Fruit fly (Drosophila melanogaster) whole organism, embryonic: Measurements from ENCODE around the gene Gr64b.
A peak's percentile ranks its signal among the peaks of the same experiment; 100 is the strongest.

ENCODE experiments used
- Ada2b ChIP-seq: fragments of 200-800 bp; sonication (Bioruptor generic); IDR thresholded peaks from 2 replicates; pipeline ENCODE4 v1.3.6; 2022; ENCODE audit warnings: missing biosample characterization, missing genetic modification characterization
- CG10274 ChIP-seq: fragments of 200-800 bp; sonication (Bioruptor generic); optimal IDR thresholded peaks from 3 replicates; lab custom pipeline; 2017; ENCODE audit warnings: missing biosample characterization, mild to moderate bottlenecking, missing genetic modification characterization
- CG10543 ChIP-seq: fragments of 200-800 bp; sonication (Bioruptor generic); optimal IDR thresholded peaks from 3 replicates; lab custom pipeline; 2017; ENCODE audit warnings: missing biosample characterization, mild to moderate bottlenecking, missing genetic modification characterization, moderate library complexity
- CG12104 ChIP-seq: fragments of 200-800 bp; sonication (Bioruptor generic); optimal IDR thresholded peaks from 3 replicates; lab custom pipeline; 2016; ENCODE audit warnings: missing biosample characterization, missing genetic modification characterization
- CG12236 ChIP-seq: fragments of 200-800 bp; sonication (Bioruptor generic); optimal IDR thresholded peaks from 2 replicates; lab custom pipeline; 2016; ENCODE audit warnings: missing biosample characterization, missing genetic modification characterization
- CG12299 ChIP-seq: fragments of 200-800 bp; sonication (Bioruptor generic); optimal IDR thresholded peaks from 2 replicates; lab custom pipeline; 2018; ENCODE audit warnings: missing biosample characterization, mild to moderate bottlenecking, missing genetic modification characterization
- CG14860 ChIP-seq: fragments of 200-800 bp; sonication (Bioruptor generic); IDR thresholded peaks from 3 replicates; pipeline ENCODE4 v1.3.6; 2022; ENCODE audit warnings: missing biosample characterization, missing genetic modification characterization; ENCODE audit not compliant: partially characterized antibody
- CG16779 ChIP-seq: fragments of 200-800 bp; sonication (Bioruptor generic); IDR thresholded peaks from 2 replicates; pipeline ENCODE4 v1.3.6; 2022; ENCODE audit warnings: missing biosample characterization, missing genetic modification characterization
- CG1792 ChIP-seq: fragments of 200-800 bp; sonication (Bioruptor generic); optimal IDR thresholded peaks from 2 replicates; lab custom pipeline; 2016; ENCODE audit warnings: missing biosample characterization, missing genetic modification characterization
- CG2678 ChIP-seq: fragments of 200-800 bp; sonication (Bioruptor generic); optimal IDR thresholded peaks from 3 replicates; lab custom pipeline; 2019; ENCODE audit warnings: missing biosample characterization, mild to moderate bottlenecking, missing genetic modification characterization, moderate library complexity
- CG2875 ChIP-seq: fragments of 200-800 bp; sonication (Bioruptor generic); optimal IDR thresholded peaks from 2 replicates; lab custom pipeline; 2017; ENCODE audit warnings: missing biosample characterization, mild to moderate bottlenecking, missing genetic modification characterization, missing genetic modification reagents
- CG3163 ChIP-seq: fragments of 200-800 bp; sonication (Bioruptor generic); optimal IDR thresholded peaks from 3 replicates; lab custom pipeline; 2016; ENCODE audit warnings: missing biosample characterization, missing genetic modification characterization
- CG5245 ChIP-seq: fragments of 200-800 bp; sonication (Bioruptor generic); optimal IDR thresholded peaks from 3 replicates; lab custom pipeline; 2016; ENCODE audit warnings: missing biosample characterization, missing genetic modification characterization
- CG7839 ChIP-seq: fragments of 200-800 bp; sonication (Bioruptor generic); optimal IDR thresholded peaks from 3 replicates; lab custom pipeline; 2018; ENCODE audit warnings: missing biosample characterization, mild to moderate bottlenecking, missing genetic modification characterization, moderate library complexity
- CG8290 ChIP-seq, 3 experiments: fragments of 200-800 bp; sonication (Bioruptor generic); optimal IDR thresholded peaks; 2 replicates each; lab custom pipeline; 2016 to 2019; ENCODE audit warnings: missing biosample characterization in 3 of 3, missing genetic modification characterization in 3 of 3, mild to moderate bottlenecking in 2 of 3, moderate library complexity in 1 of 3
- CG8478 ChIP-seq: fragments of >200 bp; optimal IDR thresholded peaks from 2 replicates; lab custom pipeline; 2018
- CG9727 ChIP-seq: fragments of 200-800 bp; sonication (Bioruptor generic); optimal IDR thresholded peaks from 3 replicates; lab custom pipeline; 2017; ENCODE audit warnings: missing biosample characterization, mild to moderate bottlenecking, missing genetic modification characterization
- Dad ChIP-seq: fragments of 200-800 bp; sonication (Bioruptor generic); optimal IDR thresholded peaks from 3 replicates; lab custom pipeline; 2016; ENCODE audit warnings: missing biosample characterization, missing genetic modification characterization
- Dll ChIP-seq: fragments of 200-800 bp; sonication (Bioruptor generic); IDR thresholded peaks from 4 replicates; pipeline ENCODE4 v1.3.6; 2022; ENCODE audit warnings: missing biosample characterization, missing genetic modification characterization; ENCODE audit not compliant: partially characterized antibody
- Doc2 ChIP-seq: fragments of 200-800 bp; sonication (Bioruptor generic); IDR thresholded peaks from 2 replicates; pipeline ENCODE4 v1.3.6; 2022; ENCODE audit warnings: missing biosample characterization, missing genetic modification characterization
- Dref ChIP-seq: fragments of 200-800 bp; sonication (Bioruptor generic); IDR thresholded peaks from 2 replicates; pipeline ENCODE4 v1.3.6; 2022; ENCODE audit warnings: missing biosample characterization, missing genetic modification characterization
- HLH54F ChIP-seq: fragments of 200-800 bp; sonication (Bioruptor generic); optimal IDR thresholded peaks from 3 replicates; lab custom pipeline; 2016; ENCODE audit warnings: missing biosample characterization, missing genetic modification characterization
- Hand ChIP-seq: fragments of 200-800 bp; sonication (Bioruptor generic); optimal IDR thresholded peaks from 2 replicates; lab custom pipeline; 2017; ENCODE audit warnings: mild to moderate bottlenecking, missing biosample characterization, missing genetic modification reagents, missing genetic modification characterization
- HmgD ChIP-seq: fragments of 200-800 bp; sonication (Bioruptor generic); optimal IDR thresholded peaks from 3 replicates; lab custom pipeline; 2016; ENCODE audit warnings: missing biosample characterization, missing genetic modification characterization
- Hsf ChIP-seq: fragments of 200-800 bp; sonication (Bioruptor generic); optimal IDR thresholded peaks from 3 replicates; lab custom pipeline; 2016; ENCODE audit warnings: missing biosample characterization, missing genetic modification characterization
- Meics ChIP-seq: fragments of 200-800 bp; sonication (Bioruptor generic); optimal IDR thresholded peaks from 2 replicates; lab custom pipeline; 2017; ENCODE audit warnings: missing biosample characterization, mild to moderate bottlenecking, missing genetic modification characterization
- NC2β ChIP-seq: fragments of 200-800 bp; sonication (Bioruptor generic); optimal IDR thresholded peaks from 2 replicates; lab custom pipeline; 2016; ENCODE audit warnings: missing biosample characterization, missing genetic modification characterization
- NFAT ChIP-seq: fragments of 200-800 bp; sonication (Bioruptor generic); IDR thresholded peaks from 2 replicates; pipeline ENCODE4 v1.3.6; 2022; ENCODE audit warnings: missing biosample characterization, missing genetic modification characterization
- NK7.1 ChIP-seq: fragments of 200-800 bp; sonication (Bioruptor generic); optimal IDR thresholded peaks from 3 replicates; lab custom pipeline; 2016; ENCODE audit warnings: missing biosample characterization, missing genetic modification characterization
- Nf-YC ChIP-seq: fragments of 200-800 bp; optimal IDR thresholded peaks from 3 replicates; lab custom pipeline; 2019; ENCODE audit warnings: missing biosample characterization, mild to moderate bottlenecking, missing genetic modification characterization, moderate library complexity
- Oli ChIP-seq: fragments of 200-800 bp; sonication (Bioruptor generic); optimal IDR thresholded peaks from 2 replicates; lab custom pipeline; 2018; ENCODE audit warnings: missing biosample characterization, mild to moderate bottlenecking, missing genetic modification characterization, moderate library complexity
- Sox102F ChIP-seq: fragments of 200-800 bp; sonication (Bioruptor generic); optimal IDR thresholded peaks from 2 replicates; lab custom pipeline; 2018; ENCODE audit warnings: missing biosample characterization, mild to moderate bottlenecking, missing genetic modification characterization, moderate library complexity
- Trl ChIP-seq, 3 experiments: fragments of >200 bp in 2 of 3; fragments of 200-800 bp in 1 of 3; sonication (Bioruptor generic) in 1 of 3; optimal IDR thresholded peaks; 2 replicates in 1 of 3; 3 replicates in 2 of 3; lab custom pipeline; 2016 to 2017; ENCODE audit warnings: missing biosample characterization in 1 of 3, missing genetic modification characterization in 1 of 3
- ash1 ChIP-seq: fragments of 200-800 bp; sonication (Bioruptor generic); optimal IDR thresholded peaks from 2 replicates; lab custom pipeline; 2018; ENCODE audit warnings: missing biosample characterization, mild to moderate bottlenecking, missing genetic modification characterization
- cg ChIP-seq: fragments of 200-800 bp; sonication (Bioruptor generic); optimal IDR thresholded peaks from 3 replicates; lab custom pipeline; 2019; ENCODE audit warnings: missing biosample characterization, mild to moderate bottlenecking, missing genetic modification characterization, moderate library complexity
- disco-r ChIP-seq: fragments of 200-800 bp; sonication (Bioruptor generic); optimal IDR thresholded peaks from 2 replicates; lab custom pipeline; 2016; ENCODE audit warnings: missing biosample characterization, missing genetic modification characterization
- dmrt11E ChIP-seq: fragments of 200-800 bp; sonication (Bioruptor generic); optimal IDR thresholded peaks from 3 replicates; lab custom pipeline; 2018; ENCODE audit warnings: missing biosample characterization, mild to moderate bottlenecking, missing genetic modification characterization, moderate library complexity
- fd102C ChIP-seq: fragments of 200-800 bp; sonication (Bioruptor generic); optimal IDR thresholded peaks from 2 replicates; lab custom pipeline; 2018; ENCODE audit warnings: missing biosample characterization, mild to moderate bottlenecking, missing genetic modification characterization, moderate library complexity
- fd3F ChIP-seq: fragments of 200-800 bp; sonication (Bioruptor generic); optimal IDR thresholded peaks from 2 replicates; lab custom pipeline; 2018; ENCODE audit warnings: missing biosample characterization, mild to moderate bottlenecking, missing genetic modification characterization, moderate library complexity
- fd64A ChIP-seq: fragments of 200-800 bp; sonication (Bioruptor generic); optimal IDR thresholded peaks from 3 replicates; lab custom pipeline; 2018; ENCODE audit warnings: missing biosample characterization, mild to moderate bottlenecking, missing genetic modification characterization
- fd96Cb ChIP-seq: fragments of 200-800 bp; sonication (Bioruptor generic); optimal IDR thresholded peaks from 2 replicates; lab custom pipeline; 2018; ENCODE audit warnings: missing biosample characterization, mild to moderate bottlenecking, missing genetic modification characterization, moderate library complexity
- ftz-f1 ChIP-seq: fragments of 200-800 bp; sonication (Bioruptor generic); optimal IDR thresholded peaks from 2 replicates; lab custom pipeline; 2016; ENCODE audit warnings: missing biosample characterization, missing genetic modification characterization
- inv ChIP-seq: fragments of 200-800 bp; sonication (Bioruptor generic); IDR thresholded peaks from 2 replicates; pipeline ENCODE4 v1.3.6; 2022; ENCODE audit warnings: missing biosample characterization, missing genetic modification characterization; ENCODE audit not compliant: partially characterized antibody
- lov ChIP-seq, 2 experiments: fragments of 200-800 bp in 1 of 2; fragments of >200 bp in 1 of 2; sonication (Bioruptor generic) in 1 of 2; IDR thresholded peaks in 1 of 2; optimal IDR thresholded peaks in 1 of 2; 2 replicates in 1 of 2; 3 replicates in 1 of 2; pipeline versions ENCODE4 v1.3.6 to Lab custom; 2017 to 2022; ENCODE audit warnings: missing biosample characterization in 1 of 2, missing genetic modification characterization in 1 of 2
- ranshi ChIP-seq: fragments of 200-800 bp; sonication (Bioruptor generic); IDR thresholded peaks from 2 replicates; pipeline ENCODE4 v1.3.6; 2022; ENCODE audit warnings: missing biosample characterization, missing genetic modification characterization
- sqz ChIP-seq: fragments of 200-800 bp; sonication (Bioruptor generic); optimal IDR thresholded peaks from 3 replicates; lab custom pipeline; 2018; ENCODE audit warnings: missing biosample characterization, mild to moderate bottlenecking, missing genetic modification characterization
- vnd ChIP-seq: fragments of 200-800 bp; sonication (Bioruptor generic); IDR thresholded peaks from 3 replicates; pipeline ENCODE4 v1.3.6; 2022; ENCODE audit warnings: missing biosample characterization, missing genetic modification characterization; ENCODE audit not compliant: partially characterized antibody
- vvl ChIP-seq: fragments of 200-800 bp; sonication (Bioruptor generic); IDR thresholded peaks from 2 replicates; pipeline ENCODE4 v1.3.6; 2022; ENCODE audit warnings: missing biosample characterization, missing genetic modification characterization
- wor ChIP-seq: fragments of 200-800 bp; sonication (Bioruptor generic); IDR thresholded peaks from 2 replicates; pipeline ENCODE4 v1.3.6; 2022; ENCODE audit warnings: missing biosample characterization, missing genetic modification characterization
- yki ChIP-seq: fragments of >200 bp; optimal IDR thresholded peaks from 3 replicates; lab custom pipeline; 2018

Gene Gr64b

DNA sequence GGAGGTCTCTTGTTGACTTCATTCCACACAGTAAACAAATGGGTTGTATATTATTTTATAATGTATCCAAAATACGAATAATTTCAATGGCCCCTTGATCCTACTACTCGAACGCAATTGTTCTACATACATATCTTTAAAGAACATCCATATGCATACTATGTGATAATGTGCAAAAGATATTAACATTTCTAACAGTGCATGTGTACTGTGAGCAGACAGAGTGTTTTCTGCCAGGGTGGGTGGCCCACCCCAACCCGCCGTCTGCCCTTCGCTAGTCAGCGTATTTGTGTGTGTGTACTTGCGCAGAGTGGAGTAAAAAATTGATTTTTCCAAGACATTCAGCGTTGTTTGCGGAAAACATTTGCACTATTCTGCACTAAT, 42.6 kb downstream of the Gr64b start (continued):
- TF ChIP-seq ftz-f1 = no peak
- no peak for TF ChIP-seq NK7.1 (GFP tag; lab: Kevin White, UChicago)
- TF ChIP-seq Dad (GFP tag; lab: Kevin White, UChicago) = no peak
- no peak for TF ChIP-seq Hand (GFP tag; lab: Kevin White, UChicago)
- no peak for TF ChIP-seq Dll (GFP tag; lab: Robert Waterston, UW)
- no peak for TF ChIP-seq Trl (optimal IDR thresholded peaks at IDR 0.05; lab: Kevin White, UChicago)
- no peak for TF ChIP-seq Trl (GFP tag; optimal IDR thresholded peaks at IDR 0.05; lab: Kevin White, UChicago)
- TF ChIP-seq CG12299 = peak; percentile 32
- TF ChIP-seq ranshi (GFP tag; lab: Robert Waterston, UW) = peak; percentile 83
- no peak for TF ChIP-seq disco-r (GFP tag; lab: Kevin White, UChicago)
- no peak for TF ChIP-seq CG10543 (GFP tag; lab: Kevin White, UChicago)
- TF ChIP-seq fd96Cb = peak; percentile 60
- TF ChIP-seq Meics (GFP tag; lab: Kevin White, UChicago) = no peak
- TF ChIP-seq Ada2b (GFP tag; lab: Robert Waterston, UW) = peak; percentile 83
- TF ChIP-seq yki = no peak
- no peak for TF ChIP-seq lov (optimal IDR thresholded peaks at IDR 0.05; lab: Kevin White, UChicago)
- no peak for TF ChIP-seq lov (GFP tag; IDR thresholded peaks at IDR 0.05; lab: Robert Waterston, UW)
- TF ChIP-seq CG12236 (GFP tag; lab: Kevin White, UChicago) = no peak
- no peak for TF ChIP-seq dmrt11E (tag; lab: Kevin White, UChicago)
- no peak; the same call in 1 of the 2 replicates for TF ChIP-seq Doc2 (GFP tag; lab: Robert Waterston, UW)
- TF ChIP-seq NC2β = no peak
- TF ChIP-seq sqz (GFP tag; lab: Kevin White, UChicago) = no peak
- TF ChIP-seq CG5245 (GFP tag; lab: Kevin White, UChicago) = peak; percentile 62
- no peak for TF ChIP-seq fd64A (GFP tag; lab: Kevin White, UChicago)
- peak; percentile 70 for TF ChIP-seq Sox102F (GFP tag; lab: Kevin White, UChicago)
- no peak for TF ChIP-seq ash1 (GFP tag; lab: Kevin White, UChicago)
- TF ChIP-seq vvl (GFP tag; lab: Robert Waterston, UW) = peak; percentile 82
- peak; percentile 42 for TF ChIP-seq HLH54F (GFP tag; lab: Kevin White, UChicago)
- TF ChIP-seq CG12104 = no peak
- TF ChIP-seq Hsf (GFP tag; lab: Kevin White, UChicago) = peak; percentile 37
- TF ChIP-seq Oli (tag; lab: Kevin White, UChicago) = peak; percentile 61
- TF ChIP-seq vnd (GFP tag; lab: Robert Waterston, UW) = no peak
- no peak for TF ChIP-seq CG16779 (GFP tag; lab: Robert Waterston, UW)
- peak; percentile 49; the same call in 1 of the 2 replicates for TF ChIP-seq wor (GFP tag; lab: Robert Waterston, UW)
- TF ChIP-seq CG10274 (GFP tag; lab: Kevin White, UChicago) = no peak
- TF ChIP-seq Dref (GFP tag; lab: Robert Waterston, UW) = no peak
- peak; percentile 6 for TF ChIP-seq cg (GFP tag; lab: Kevin White, UChicago)
- TF ChIP-seq inv = no peak
- no peak for TF ChIP-seq CG8290 (GFP tag; optimal IDR thresholded peaks at IDR 0.05; lab: Kevin White, UChicago)
- peak in 1 of 2 experiments; percentile 95 for TF ChIP-seq CG8290 (tag; optimal IDR thresholded peaks at IDR 0.05; lab: Kevin White, UChicago)
- no peak for TF ChIP-seq Nf-YC (tag; lab: Kevin White, UChicago)
- TF ChIP-seq CG2875 (GFP tag; lab: Kevin White, UChicago) = no peak
- TF ChIP-seq CG7839 (tag; lab: Kevin White, UChicago) = no peak
- TF ChIP-seq CG9727 (GFP tag; lab: Kevin White, UChicago) = no peak
- no peak for TF ChIP-seq CG8478 (lab: Kevin White, UChicago)
- peak; percentile 37 for TF ChIP-seq CG2678
- peak; percentile 17 for TF ChIP-seq fd3F
- no peak for TF ChIP-seq CG14860 (GFP tag; lab: Robert Waterston, UW)
- TF ChIP-seq CG3163 (GFP tag; lab: Kevin White, UChicago) = no peak
- no peak for TF ChIP-seq fd102C (GFP tag; lab: Kevin White, UChicago)
- TF ChIP-seq HmgD (GFP tag; lab: Kevin White, UChicago) = no peak
- TF ChIP-seq CG1792 (GFP tag; lab: Kevin White, UChicago) = no peak
- 0 out of 2 replicates have a peak, but pooled peaks have one; percentile 34 for TF ChIP-seq NFAT (GFP tag; lab: Robert Waterston, UW)
